Worm (Caenorhabditis elegans) whole organism, early embryonic: ENCODE data around the gene spin-1.

Experiments used
- ama-1 ChIP-seq: fragments of 150-350 bp; optimal IDR thresholded peaks from 2 replicates; lab custom pipeline; 2014
- ceh-13 ChIP-seq: fragments of 200-800 bp; sonication (Bioruptor generic); optimal IDR thresholded peaks from 2 replicates; lab custom pipeline; 2018; ENCODE audit warnings: mild to moderate bottlenecking, missing genetic modification characterization, missing compliant biosample characterization
- ceh-36 ChIP-seq: sonication (generic microtip); optimal IDR thresholded peaks from 2 replicates; lab custom pipeline; 2016; ENCODE audit warnings: missing genetic modification characterization, inconsistent platforms, missing compliant biosample characterization
- flt-1 ChIP-seq: fragments of 200-800 bp; sonication (Bioruptor generic); IDR thresholded peaks from 2 replicates; pipeline ENCODE4 v1.3.6; 2022; ENCODE audit warnings: missing genetic modification characterization, missing compliant biosample characterization
- hmg-4 ChIP-seq: fragments of 200-800 bp; sonication (Bioruptor generic); optimal IDR thresholded peaks from 2 replicates; lab custom pipeline; 2018; ENCODE audit warnings: mild to moderate bottlenecking, missing genetic modification characterization, missing compliant biosample characterization
- hnd-1 ChIP-seq: sonication (generic microtip); optimal IDR thresholded peaks from 2 replicates; lab custom pipeline; 2016; ENCODE audit warnings: missing genetic modification characterization, missing compliant biosample characterization
- pes-1 ChIP-seq: fragments of 200-800 bp; sonication (Bioruptor generic); IDR thresholded peaks from 2 replicates; pipeline ENCODE4 v1.3.6; 2022; ENCODE audit warnings: missing genetic modification reagents, missing genetic modification characterization, missing compliant biosample characterization
- scrt-1 ChIP-seq: fragments of 200-800 bp; sonication (Bioruptor generic); IDR thresholded peaks from 2 replicates; pipeline ENCODE4 v1.3.6; 2022; ENCODE audit warnings: missing genetic modification characterization, missing compliant biosample characterization

DNA sequence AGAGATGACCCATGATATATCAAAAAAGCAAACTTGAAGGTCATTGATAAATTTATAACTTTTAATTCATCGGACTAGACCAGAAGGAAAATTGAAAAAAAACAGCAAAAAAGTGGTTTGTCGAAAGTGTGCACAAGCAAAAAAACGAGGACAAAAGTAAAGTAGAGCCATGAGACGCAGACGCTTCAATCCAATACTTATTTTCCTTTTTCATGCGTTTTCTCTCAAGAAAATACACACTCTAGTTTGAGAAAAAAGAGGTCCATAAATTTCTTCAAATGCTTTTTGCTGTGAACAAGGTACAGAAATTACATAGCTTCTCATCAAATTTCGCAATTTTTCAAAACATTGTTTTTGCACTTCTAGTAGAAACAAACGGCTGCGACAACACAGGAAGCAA lies 46.4 kb downstream of the spin-1 start:
- no peak for TF ChIP-seq ceh-36 (tag; lab: Kevin White, UChicago)
- no peak for TF ChIP-seq ama-1 (lab: Kevin White, UChicago)
- no peak for TF ChIP-seq ceh-13
- no peak for TF ChIP-seq scrt-1 (GFP tag; lab: Robert Waterston, UW)
- no peak for TF ChIP-seq hmg-4 (GFP tag; lab: Kevin White, UChicago)
- TF ChIP-seq flt-1 (GFP tag; lab: Robert Waterston, UW), result no peak
- TF ChIP-seq hnd-1 (tag; lab: Kevin White, UChicago), result no peak
- TF ChIP-seq pes-1, result no peak
